Fruit fly (Drosophila melanogaster): Measurements from ENCODE around the gene GluProRS.

Gene GluProRS

dm6 chr3R:23938564-23939122 is 19.5 kb downstream of the GluProRS start:
- no peak for TF ChIP-seq CG8478 (optimal IDR thresholded peaks at IDR 0.05)
- TF ChIP-seq CTCF (optimal IDR thresholded peaks at IDR 0.05), result no peak

- TF ChIP-seq CG8478 (optimal IDR thresholded peaks at IDR 0.05), result no peak
- no peak for TF ChIP-seq CTCF (optimal IDR thresholded peaks at IDR 0.05)
Observed at dm6 chr3R:23933684-23934575, 24.3 kb downstream of the GluProRS start, which contains the start of gene CG5854. Gene CG5854 (plus strand): TSS chr3R:23933912.

- TF ChIP-seq CG8478 (optimal IDR thresholded peaks at IDR 0.05), result no peak
- no peak for TF ChIP-seq CTCF (optimal IDR thresholded peaks at IDR 0.05)
Observed at dm6 chr3R:23933430-23933683, 24.8 kb downstream of the GluProRS start, which contains the start of gene RpS19b. Gene RpS19b (minus strand): TSS chr3R:23933530.

- TF ChIP-seq CG8478 (optimal IDR thresholded peaks at IDR 0.05), result no peak
- TF ChIP-seq CTCF (optimal IDR thresholded peaks at IDR 0.05), result no peak
Observed at dm6 chr3R:23931095-23931728, 27.0 kb downstream of the GluProRS start, which contains the start of the genes Rpt2 and CG13599. Gene Rpt2 (minus strand): TSS chr3R:23931558. Gene CG13599 (plus strand): TSS chr3R:23931639.

dm6 chr3R:23928950-23929602 is 29.1 kb downstream of the GluProRS start, which contains the start of the genes CG43998, CG43999 and CG31142:
Gene CG43998 (minus strand): TSS chr3R:23929000.
Gene CG43999 (minus strand): TSS chr3R:23929000.
Gene CG31142 (plus strand): TSS chr3R:23929243.
- TF ChIP-seq CTCF (optimal IDR thresholded peaks at IDR 0.05) (no peak), CG8478 (optimal IDR thresholded peaks at IDR 0.05) (no peak)

dm6 chr3R:23927429-23927828 is 30.8 kb downstream of the GluProRS start, which contains the start of gene CG13601:
Gene CG13601 (minus strand): TSS chr3R:23927634.
- TF ChIP-seq CG8478 (optimal IDR thresholded peaks at IDR 0.05) (no peak), CTCF (optimal IDR thresholded peaks at IDR 0.05) (no peak)

- TF ChIP-seq CTCF (optimal IDR thresholded peaks at IDR 0.05) (no peak), CG8478 (optimal IDR thresholded peaks at IDR 0.05) (no peak)
Observed at dm6 chr3R:23924200-23924599, 34.0 kb downstream of the GluProRS start, which contains the start of gene Ndc1. Gene Ndc1 (plus strand): TSS chr3R:23924399.

dm6 chr3R:23922502-23923350 is 35.5 kb downstream of the GluProRS start, which contains the start of the genes sba and CG31141:
Gene sba (minus strand): TSS chr3R:23922973.
Gene CG31141 (plus strand): TSS chr3R:23923300.
- TF ChIP-seq CTCF (optimal IDR thresholded peaks at IDR 0.05), result peak; percentile 9 to 50
- TF ChIP-seq CG8478 (optimal IDR thresholded peaks at IDR 0.05), result no peak

- TF ChIP-seq CTCF (optimal IDR thresholded peaks at IDR 0.05) (no peak), CG8478 (optimal IDR thresholded peaks at IDR 0.05) (no peak)
Observed at dm6 chr3R:23921701-23922501, 36.3 kb downstream of the GluProRS start.

dm6 chr3R:23920874-23921539 is 37.2 kb downstream of the GluProRS start:
- TF ChIP-seq CG8478 (optimal IDR thresholded peaks at IDR 0.05) (no peak), CTCF (optimal IDR thresholded peaks at IDR 0.05) (no peak)

dm6 chr3R:23920387-23920786 is 37.8 kb downstream of the GluProRS start:
- TF ChIP-seq CTCF (optimal IDR thresholded peaks at IDR 0.05) (no peak), CG8478 (optimal IDR thresholded peaks at IDR 0.05) (no peak)

- TF ChIP-seq CTCF (optimal IDR thresholded peaks at IDR 0.05), result no peak
- TF ChIP-seq CG8478 (optimal IDR thresholded peaks at IDR 0.05), result no peak
Observed at dm6 chr3R:23919366-23919765, 38.8 kb downstream of the GluProRS start.

dm6 chr3R:23915967-23916366 is 42.2 kb downstream of the GluProRS start:
- TF ChIP-seq CTCF (optimal IDR thresholded peaks at IDR 0.05), result no peak
- no peak for TF ChIP-seq CG8478 (optimal IDR thresholded peaks at IDR 0.05)
